Worm (Caenorhabditis elegans): ENCODE data around the gene ntl-9.
A peak's percentile ranks its signal among the peaks of the same experiment; 100 is the strongest.

Gene ntl-9

DNA sequence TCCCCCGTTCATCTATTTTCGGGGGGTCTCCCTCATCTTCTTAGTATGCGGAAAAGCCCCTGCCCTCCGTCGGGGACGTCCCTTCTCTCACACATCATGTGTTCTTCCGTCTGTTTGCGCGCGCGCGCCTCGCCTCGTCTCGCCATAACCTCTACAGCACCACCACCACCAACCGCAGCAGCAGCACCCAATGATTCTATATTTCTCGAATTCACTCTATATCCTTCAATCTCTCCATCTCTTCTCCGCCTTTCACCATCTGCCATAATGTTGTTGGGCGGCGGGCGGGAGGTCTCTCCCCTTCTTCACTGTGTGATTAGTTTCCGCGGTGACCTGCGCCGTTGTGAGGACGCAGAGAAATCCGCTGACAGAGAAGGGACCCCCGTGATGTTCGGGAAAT lies 3.0 kb downstream of the ntl-9 start (continued):
- peak; percentile 84 for TF ChIP-seq ceh-34 (tag; optimal IDR thresholded peaks at IDR 0.05)
- TF ChIP-seq elt-4 (tag; optimal IDR thresholded peaks at IDR 0.05): no peak
- no peak for TF ChIP-seq fkh-6 (tag; optimal IDR thresholded peaks at IDR 0.05)
- no peak for TF ChIP-seq elt-2 (tag; optimal IDR thresholded peaks at IDR 0.05)
- TF ChIP-seq fkh-10 (GFP tag; optimal IDR thresholded peaks at IDR 0.05): no peak
- peak; percentile 52 for TF ChIP-seq fax-1 (tag; optimal IDR thresholded peaks at IDR 0.05)
- peak; percentile 29 for TF ChIP-seq unc-86 (tag; optimal IDR thresholded peaks at IDR 0.05)
- peak; percentile 46 for TF ChIP-seq ceh-2 (tag; optimal IDR thresholded peaks at IDR 0.05)
- peak; percentile 86 for TF ChIP-seq tbx-2 (tag; optimal IDR thresholded peaks at IDR 0.05)
- TF ChIP-seq sox-4 (tag; optimal IDR thresholded peaks at IDR 0.05): peak; percentile 6
- TF ChIP-seq ceh-48 (tag; optimal IDR thresholded peaks at IDR 0.05): no peak
- TF ChIP-seq ets-4 (tag; optimal IDR thresholded peaks at IDR 0.05): peak; percentile 19
- TF ChIP-seq che-1 (tag; optimal IDR thresholded peaks at IDR 0.05): no peak
- peak; percentile 71 for TF ChIP-seq dmd-4 (tag; optimal IDR thresholded peaks at IDR 0.05; ENCODE audit: borderline replicate concordance)
- no peak for TF ChIP-seq madf-2 (tag; optimal IDR thresholded peaks at IDR 0.05)
- TF ChIP-seq hlh-15 (tag; optimal IDR thresholded peaks at IDR 0.05): no peak
- TF ChIP-seq ceh-30 (tag; optimal IDR thresholded peaks at IDR 0.05): no peak
- peak; percentile 33 for TF ChIP-seq F13H6.1 (tag; optimal IDR thresholded peaks at IDR 0.05)
- peak; percentile 42 for TF ChIP-seq syd-9 (tag; optimal IDR thresholded peaks at IDR 0.05)
- TF ChIP-seq K09A11.1 (tag; optimal IDR thresholded peaks at IDR 0.05; ENCODE audit: insufficient read depth): no peak
- TF ChIP-seq T23F11.4 (GFP tag; optimal IDR thresholded peaks at IDR 0.05): peak; percentile 32
- TF ChIP-seq ref-2 (tag; optimal IDR thresholded peaks at IDR 0.05): peak; percentile 80
- peak; percentile 65 for TF ChIP-seq unc-42 (tag; optimal IDR thresholded peaks at IDR 0.05)
- TF ChIP-seq hlh-8 (tag; optimal IDR thresholded peaks at IDR 0.05): peak; percentile 76
- TF ChIP-seq sdc-2 (tag; optimal IDR thresholded peaks at IDR 0.05): peak; percentile 55

DNA sequence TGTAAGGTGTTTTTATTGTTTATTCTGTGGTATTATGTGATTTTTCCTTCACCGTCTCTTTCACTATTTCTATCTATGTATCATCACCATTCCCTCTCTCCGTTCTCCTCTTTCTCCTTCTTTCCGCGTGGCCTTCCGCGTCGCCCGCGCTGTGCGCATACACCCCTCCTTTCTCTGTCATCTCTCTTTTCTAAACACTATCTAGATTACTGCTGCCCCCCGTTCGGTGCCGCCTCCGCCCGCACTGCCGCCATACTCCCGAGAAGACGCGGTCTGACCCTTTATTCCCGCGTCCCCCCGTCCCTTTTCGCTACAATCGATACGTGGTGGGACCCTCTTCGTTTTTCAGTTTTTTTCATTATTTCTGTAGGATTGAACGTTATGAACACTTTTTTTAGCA lies 4.3 kb downstream of the ntl-9 start:
- TF ChIP-seq ceh-14 (tag; optimal IDR thresholded peaks at IDR 0.05) (no peak), ztf-16 (tag; optimal IDR thresholded peaks at IDR 0.05) (no peak), ttx-3 (tag; optimal IDR thresholded peaks at IDR 0.05) (no peak), sox-4 (tag; optimal IDR thresholded peaks at IDR 0.05) (no peak), rnt-1 (tag; optimal IDR thresholded peaks at IDR 0.05) (peak; percentile 23), npax-4 (tag; optimal IDR thresholded peaks at IDR 0.05) (no peak), elt-2 (tag; optimal IDR thresholded peaks at IDR 0.05) (no peak), ceh-19 (GFP tag; optimal IDR thresholded peaks at IDR 0.05) (peak; percentile 17), gmeb-2 (tag; optimal IDR thresholded peaks at IDR 0.05) (no peak), che-1 (tag; optimal IDR thresholded peaks at IDR 0.05) (no peak), hlh-8 (tag; optimal IDR thresholded peaks at IDR 0.05) (no peak), C08G9.2 (tag; optimal IDR thresholded peaks at IDR 0.05) (peak; percentile 42), ceh-18 (tag; optimal IDR thresholded peaks at IDR 0.05) (no peak), ceh-24 (tag; optimal IDR thresholded peaks at IDR 0.05) (no peak), hlh-30 (tag; optimal IDR thresholded peaks at IDR 0.05; ENCODE audit: insufficient read depth) (peak; percentile 23), pqm-1 (tag; optimal IDR thresholded peaks at IDR 0.05) (no peak), ets-4 (tag; optimal IDR thresholded peaks at IDR 0.05) (peak; percentile 27), sox-2 (GFP tag; IDR thresholded peaks at IDR 0.05) (no peak), mec-3 (tag; optimal IDR thresholded peaks at IDR 0.05; ENCODE audit: borderline replicate concordance) (no peak), ama-1 (optimal IDR thresholded peaks at IDR 0.05) (no peak), pros-1 (tag; optimal IDR thresholded peaks at IDR 0.05) (peak; percentile 30), ceh-34 (tag; optimal IDR thresholded peaks at IDR 0.05) (peak; percentile 49), hlh-13 (GFP tag; optimal IDR thresholded peaks at IDR 0.05) (no peak), dve-1 (tag; optimal IDR thresholded peaks at IDR 0.05) (no peak), odd-2 (tag; optimal IDR thresholded peaks at IDR 0.05) (no peak), dmd-4 (tag; optimal IDR thresholded peaks at IDR 0.05; ENCODE audit: borderline replicate concordance) (peak; percentile 45), pha-2 (tag; optimal IDR thresholded peaks at IDR 0.05) (no peak), unc-3 (GFP tag; conservative IDR thresholded peaks at IDR 0.05) (no peak), unc-3 (tag; optimal IDR thresholded peaks at IDR 0.05) (no peak), T23F11.4 (GFP tag; optimal IDR thresholded peaks at IDR 0.05) (peak; percentile 43), madf-2 (tag; optimal IDR thresholded peaks at IDR 0.05) (no peak), fkh-6 (tag; optimal IDR thresholded peaks at IDR 0.05) (no peak), elt-4 (tag; optimal IDR thresholded peaks at IDR 0.05) (no peak), hlh-15 (tag; optimal IDR thresholded peaks at IDR 0.05) (no peak), C38D4.7 (GFP tag; optimal IDR thresholded peaks at IDR 0.05) (no peak), ref-2 (tag; optimal IDR thresholded peaks at IDR 0.05) (peak; percentile 14), unc-42 (tag; optimal IDR thresholded peaks at IDR 0.05) (no peak), K09A11.1 (tag; optimal IDR thresholded peaks at IDR 0.05; ENCODE audit: insufficient read depth) (no peak), tbx-2 (tag; optimal IDR thresholded peaks at IDR 0.05) (peak; percentile 41), ceh-2 (tag; optimal IDR thresholded peaks at IDR 0.05) (no peak), lin-11 (tag; optimal IDR thresholded peaks at IDR 0.05) (no peak)
